Worm (Caenorhabditis elegans): ENCODE results near the gene let-19.

let-19 gene

DNA sequence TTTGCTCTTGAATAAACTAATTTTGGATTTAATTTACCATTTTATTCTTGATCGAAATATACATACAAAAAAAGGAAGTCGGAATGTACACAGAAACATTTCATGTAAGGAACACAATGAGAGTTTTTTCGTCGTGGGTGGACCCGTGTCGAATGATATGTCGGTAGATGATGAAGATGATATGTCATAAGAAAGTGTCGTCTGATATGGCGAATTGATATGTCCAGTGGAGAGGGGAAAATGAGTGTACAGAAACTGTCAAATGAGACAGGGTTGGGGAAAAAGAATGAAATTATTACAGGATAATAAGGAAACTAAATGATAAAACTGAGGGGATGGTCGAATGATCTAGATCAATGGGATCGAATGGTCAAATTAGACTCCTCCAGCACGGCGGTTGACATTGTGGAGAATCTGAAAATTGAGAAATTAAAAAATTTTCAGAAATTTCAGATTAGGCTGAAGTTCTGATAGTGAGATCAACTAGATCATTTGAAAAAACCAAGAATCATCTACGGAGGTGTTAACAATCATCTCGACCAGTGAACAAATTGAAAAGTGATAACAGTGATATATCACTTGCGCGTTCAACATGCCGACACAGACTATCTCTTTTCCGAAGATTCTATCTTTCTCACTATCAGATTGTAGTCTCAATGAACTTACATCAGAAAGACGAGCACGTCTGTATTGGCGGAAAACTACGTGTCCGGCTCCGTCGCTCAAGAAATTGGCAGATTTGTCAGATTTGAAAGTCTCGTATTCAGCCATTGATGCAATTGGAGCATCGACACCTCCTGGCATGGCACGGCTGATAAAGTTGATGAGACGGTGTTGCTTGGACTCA is 49.6 kb downstream of the let-19 start:
- TF ChIP-seq F26F4.8 (GFP tag; conservative IDR thresholded peaks at IDR 0.05), result no peak
- no peak for TF ChIP-seq F10B5.3 (tag; optimal IDR thresholded peaks at IDR 0.05)
- peak; percentile 9 for TF ChIP-seq zfp-3 (GFP tag; conservative IDR thresholded peaks at IDR 0.05)
- no peak for TF ChIP-seq nhr-41 (GFP tag; IDR thresholded peaks at IDR 0.05)
- TF ChIP-seq sdz-12 (GFP tag; optimal IDR thresholded peaks at IDR 0.05), result no peak
- no peak for TF ChIP-seq ctbp-1 (GFP tag; IDR thresholded peaks at IDR 0.05)
- TF ChIP-seq lin-13 (GFP tag; optimal IDR thresholded peaks at IDR 0.05), result no peak
- TF ChIP-seq nhr-25 (tag; optimal IDR thresholded peaks at IDR 0.05; ENCODE audit: borderline replicate concordance, insufficient read depth), result peak; percentile 43
- TF ChIP-seq lin-39 (tag; optimal IDR thresholded peaks at IDR 0.05), result no peak
- TF ChIP-seq snpc-4 (tag; optimal IDR thresholded peaks at IDR 0.05), result no peak
- TF ChIP-seq spr-1 (tag; optimal IDR thresholded peaks at IDR 0.05), result no peak
- TF ChIP-seq ZK337.2 (GFP tag; IDR thresholded peaks at IDR 0.05), result 0 out of 2 replicates have a peak, but pooled peaks have one; percentile 31
- no peak for TF ChIP-seq mxl-2 (GFP tag; conservative IDR thresholded peaks at IDR 0.05)
- no peak for TF ChIP-seq daf-16 (GFP tag; optimal IDR thresholded peaks at IDR 0.05)
- TF ChIP-seq daf-16 (tag; optimal IDR thresholded peaks at IDR 0.05), result no peak
- TF ChIP-seq Y75B8A.6 (GFP tag; IDR thresholded peaks at IDR 0.05), result no peak
- no peak for TF ChIP-seq ztf-7 (tag; optimal IDR thresholded peaks at IDR 0.05)
- TF ChIP-seq duxl-1 (tag; optimal IDR thresholded peaks at IDR 0.05; ENCODE audit: poor library complexity), result peak; percentile 19
- TF ChIP-seq lin-38 (GFP tag; IDR thresholded peaks at IDR 0.05), result peak; percentile 2
- no peak for TF ChIP-seq ceh-32 (tag; optimal IDR thresholded peaks at IDR 0.05; ENCODE audit: poor library complexity)
- peak; percentile 6 for TF ChIP-seq mep-1 (tag; optimal IDR thresholded peaks at IDR 0.05)
- no peak for TF ChIP-seq ZK546.5 (tag; optimal IDR thresholded peaks at IDR 0.05)
- TF ChIP-seq mdt-29 (GFP tag; IDR thresholded peaks at IDR 0.05), result no peak
- TF ChIP-seq hlh-30 (tag; optimal IDR thresholded peaks at IDR 0.05; ENCODE audit: insufficient read depth), result peak; percentile 5
- no peak for TF ChIP-seq mdl-1 (tag; optimal IDR thresholded peaks at IDR 0.05)
- TF ChIP-seq D1046.2 (GFP tag; IDR thresholded peaks at IDR 0.05), result no peak
- no peak for TF ChIP-seq rbr-2 (tag; optimal IDR thresholded peaks at IDR 0.05)
- no peak for TF ChIP-seq skn-1 (tag; optimal IDR thresholded peaks at IDR 0.05)
- TF ChIP-seq dpl-1 (GFP tag; optimal IDR thresholded peaks at IDR 0.05), result no peak
- TF ChIP-seq madf-9 (GFP tag; conservative IDR thresholded peaks at IDR 0.05), result no peak
- TF ChIP-seq lin-1 (GFP tag; IDR thresholded peaks at IDR 0.05), result no peak
- peak in 1 of 2 experiments; percentile 44 for TF ChIP-seq lsy-2 (tag; optimal IDR thresholded peaks at IDR 0.05)
- no peak for TF ChIP-seq nhr-42 (GFP tag; IDR thresholded peaks at IDR 0.05)
- TF ChIP-seq egl-43 (GFP tag; IDR thresholded peaks at IDR 0.05), result no peak
- TF ChIP-seq R02D3.7 (tag; optimal IDR thresholded peaks at IDR 0.05), result no peak
- TF ChIP-seq hlh-11 (tag; optimal IDR thresholded peaks at IDR 0.05), result peak; percentile 1
- TF ChIP-seq hif-1 (tag; optimal IDR thresholded peaks at IDR 0.05), result peak in 1 of 2 experiments; percentile 6
- TF ChIP-seq nhr-10 (tag; optimal IDR thresholded peaks at IDR 0.05), result no peak
- no peak for TF ChIP-seq nhr-237 (tag; optimal IDR thresholded peaks at IDR 0.05)
- TF ChIP-seq nhr-76 (tag; optimal IDR thresholded peaks at IDR 0.05), result no peak
- no peak; the same call in 1 of the 2 replicates for TF ChIP-seq dmd-6 (GFP tag; IDR thresholded peaks at IDR 0.05)
- TF ChIP-seq dve-1 (tag; optimal IDR thresholded peaks at IDR 0.05; ENCODE audit: insufficient read depth), result peak; percentile 25
- TF ChIP-seq attf-4 (tag; optimal IDR thresholded peaks at IDR 0.05), result no peak
- no peak for TF ChIP-seq daf-8 (GFP tag; IDR thresholded peaks at IDR 0.05)
- no peak for TF ChIP-seq lir-3 (tag; optimal IDR thresholded peaks at IDR 0.05)
- TF ChIP-seq T26A8.4 (GFP tag; IDR thresholded peaks at IDR 0.05), result peak; percentile 91
- TF ChIP-seq Y5F2A.4 (GFP tag; optimal IDR thresholded peaks at IDR 0.05), result no peak
- no peak for TF ChIP-seq spr-3 (GFP tag; optimal IDR thresholded peaks at IDR 0.05)
- TF ChIP-seq ama-1 (optimal IDR thresholded peaks at IDR 0.05), result peak; percentile 92
- TF ChIP-seq jun-1 (tag; optimal IDR thresholded peaks at IDR 0.05), result no peak

Data from whole organism, L4 larva.